Fruit fly (Drosophila melanogaster) whole organism, embryonic: Measurements from ENCODE around the gene dlg1.

Experiments used
- Aef1 ChIP-seq: fragments of 200-800 bp; sonication (Bioruptor generic); IDR thresholded peaks from 3 replicates; pipeline ENCODE4 v1.3.6; 2022; ENCODE audit warnings: missing biosample characterization, missing genetic modification characterization
- CG10654 ChIP-seq: fragments of 200-800 bp; sonication (Bioruptor generic); optimal IDR thresholded peaks from 2 replicates; lab custom pipeline; 2016; ENCODE audit warnings: missing biosample characterization, missing genetic modification characterization
- CG11695 ChIP-seq: fragments of 200-800 bp; sonication (Bioruptor generic); IDR thresholded peaks from 3 replicates; pipeline ENCODE4 v1.3.6; 2022; ENCODE audit warnings: missing biosample characterization, missing genetic modification characterization
- CG13775 ChIP-seq: fragments of 200-800 bp; sonication (Bioruptor generic); optimal IDR thresholded peaks from 3 replicates; lab custom pipeline; 2017; ENCODE audit warnings: missing biosample characterization, mild to moderate bottlenecking, missing genetic modification characterization
- CG14050 ChIP-seq: fragments of 200-800 bp; sonication (Bioruptor generic); IDR thresholded peaks from 3 replicates; pipeline ENCODE4 v1.3.6; 2022; ENCODE audit warnings: missing biosample characterization, missing genetic modification characterization
- CG15601 ChIP-seq: fragments of 200-800 bp; sonication (Bioruptor generic); optimal IDR thresholded peaks from 3 replicates; lab custom pipeline; 2019; ENCODE audit warnings: missing biosample characterization, mild to moderate bottlenecking, missing genetic modification characterization, moderate library complexity
- CG18262 ChIP-seq: fragments of 200-800 bp; optimal IDR thresholded peaks from 3 replicates; lab custom pipeline; 2019; ENCODE audit warnings: missing biosample characterization, mild to moderate bottlenecking, missing genetic modification characterization, moderate library complexity
- CG1832 ChIP-seq: fragments of 200-800 bp; sonication (Bioruptor generic); optimal IDR thresholded peaks from 2 replicates; lab custom pipeline; 2017; ENCODE audit warnings: missing biosample characterization, mild to moderate bottlenecking, missing genetic modification characterization, inconsistent platforms
- CG2129 ChIP-seq: fragments of 200-800 bp; sonication (Bioruptor generic); IDR thresholded peaks from 2 replicates; pipeline ENCODE4 v1.3.6; 2022; ENCODE audit warnings: missing biosample characterization, missing genetic modification characterization; ENCODE audit not compliant: partially characterized antibody
- CG2678 ChIP-seq: fragments of 200-800 bp; sonication (Bioruptor generic); optimal IDR thresholded peaks from 3 replicates; lab custom pipeline; 2019; ENCODE audit warnings: missing biosample characterization, mild to moderate bottlenecking, missing genetic modification characterization, moderate library complexity
- CG32532 ChIP-seq: fragments of 200-800 bp; sonication (Bioruptor generic); IDR thresholded peaks from 2 replicates; pipeline ENCODE4 v1.3.6; 2022; ENCODE audit warnings: missing biosample characterization, missing genetic modification characterization
- CG3281 ChIP-seq: fragments of 200-800 bp; sonication (Bioruptor generic); optimal IDR thresholded peaks from 3 replicates; lab custom pipeline; 2017; ENCODE audit warnings: missing biosample characterization, mild to moderate bottlenecking, missing genetic modification characterization
- CG3407 ChIP-seq: fragments of 200-800 bp; sonication (Bioruptor generic); optimal IDR thresholded peaks from 2 replicates; lab custom pipeline; 2018; ENCODE audit warnings: missing biosample characterization, mild to moderate bottlenecking, missing genetic modification characterization
- CG4617 ChIP-seq: fragments of 200-800 bp; sonication (Bioruptor generic); optimal IDR thresholded peaks from 3 replicates; lab custom pipeline; 2016; ENCODE audit warnings: missing biosample characterization, missing genetic modification characterization, borderline replicate concordance
- CG4854 ChIP-seq: fragments of 200-800 bp; sonication (Bioruptor generic); optimal IDR thresholded peaks from 2 replicates; lab custom pipeline; 2016; ENCODE audit warnings: missing biosample characterization, missing genetic modification characterization, inconsistent platforms
- CG6813 ChIP-seq: fragments of 200-800 bp; sonication (Bioruptor generic); optimal IDR thresholded peaks from 2 replicates; lab custom pipeline; 2017; ENCODE audit warnings: missing biosample characterization, missing genetic modification characterization, mild to moderate bottlenecking, moderate library complexity, missing genetic modification reagents
- CG7556 ChIP-seq: fragments of 200-800 bp; sonication (Bioruptor generic); optimal IDR thresholded peaks from 2 replicates; lab custom pipeline; 2017; ENCODE audit warnings: missing biosample characterization, mild to moderate bottlenecking, missing genetic modification characterization
- CG7928 ChIP-seq: fragments of 200-800 bp; sonication (Bioruptor generic); optimal IDR thresholded peaks from 2 replicates; lab custom pipeline; 2017; ENCODE audit warnings: missing biosample characterization, mild to moderate bottlenecking, missing genetic modification characterization
- CG8089 ChIP-seq: fragments of 200-800 bp; sonication (Bioruptor generic); optimal IDR thresholded peaks from 3 replicates; lab custom pipeline; 2016; ENCODE audit warnings: missing biosample characterization, missing genetic modification characterization
- CG8388 ChIP-seq: fragments of 200-800 bp; sonication (Bioruptor generic); optimal IDR thresholded peaks from 2 replicates; lab custom pipeline; 2019; ENCODE audit warnings: missing biosample characterization, mild to moderate bottlenecking, missing genetic modification characterization, moderate library complexity
- CG8765 ChIP-seq: fragments of 200-800 bp; sonication (Bioruptor generic); IDR thresholded peaks from 2 replicates; pipeline ENCODE4 v1.3.6; 2022; ENCODE audit warnings: missing biosample characterization, missing genetic modification characterization
- D ChIP-seq, 2 experiments: fragments of 200-800 bp in 1 of 2; fragments of >200 bp in 1 of 2; sonication (Bioruptor generic) in 1 of 2; optimal IDR thresholded peaks; 2 replicates in 1 of 2; 3 replicates in 1 of 2; lab custom pipeline; 2017; ENCODE audit warnings: mild to moderate bottlenecking in 1 of 2, missing biosample characterization in 1 of 2, missing genetic modification characterization in 1 of 2, missing genetic modification reagents in 1 of 2
- Dll ChIP-seq: fragments of 200-800 bp; sonication (Bioruptor generic); IDR thresholded peaks from 4 replicates; pipeline ENCODE4 v1.3.6; 2022; ENCODE audit warnings: missing biosample characterization, missing genetic modification characterization; ENCODE audit not compliant: partially characterized antibody
- Eip74EF ChIP-seq, 2 experiments: fragments of 200-800 bp in 1 of 2; fragments of >200 bp in 1 of 2; sonication (Bioruptor generic) in 1 of 2; optimal IDR thresholded peaks; 2 replicates each; lab custom pipeline; 2017 to 2019; ENCODE audit warnings: missing biosample characterization in 2 of 2, missing genetic modification characterization in 2 of 2, mild to moderate bottlenecking in 1 of 2, moderate library complexity in 1 of 2
- Hmr ChIP-seq: fragments of 200-800 bp; sonication (Bioruptor generic); optimal IDR thresholded peaks from 3 replicates; lab custom pipeline; 2017; ENCODE audit warnings: mild to moderate bottlenecking, missing biosample characterization, missing genetic modification reagents, missing genetic modification characterization
- Hmx ChIP-seq: fragments of 200-800 bp; sonication (Bioruptor generic); optimal IDR thresholded peaks from 2 replicates; lab custom pipeline; 2016; ENCODE audit warnings: missing biosample characterization, missing genetic modification characterization
- Kr ChIP-seq: fragments of 200-800 bp; sonication (Bioruptor generic); optimal IDR thresholded peaks from 2 replicates; lab custom pipeline; 2017; ENCODE audit warnings: missing biosample characterization, mild to moderate bottlenecking, missing genetic modification characterization
- Mad ChIP-seq: fragments of 200-800 bp; sonication (Bioruptor generic); optimal IDR thresholded peaks from 2 replicates; lab custom pipeline; 2016; ENCODE audit warnings: missing biosample characterization, missing genetic modification characterization
- Sin3A ChIP-seq: fragments of >200 bp; optimal IDR thresholded peaks from 2 replicates; lab custom pipeline; 2018
- ara ChIP-seq: fragments of 200-800 bp; sonication (Bioruptor generic); IDR thresholded peaks from 2 replicates; pipeline ENCODE4 v1.3.6; 2022; ENCODE audit warnings: missing biosample characterization, missing genetic modification characterization
- bowl ChIP-seq: fragments of 200-800 bp; sonication (Bioruptor generic); IDR thresholded peaks from 2 replicates; pipeline ENCODE4 v1.3.6; 2022; ENCODE audit warnings: missing biosample characterization, missing genetic modification characterization
- br ChIP-seq: fragments of >200 bp; optimal IDR thresholded peaks from 2 replicates; lab custom pipeline; 2017
- bsh ChIP-seq, 2 experiments: fragments of 200-800 bp; sonication (Bioruptor generic); optimal IDR thresholded peaks; 2 replicates each; lab custom pipeline; 2017 to 2018; ENCODE audit warnings: mild to moderate bottlenecking in 2 of 2, missing biosample characterization in 2 of 2, missing genetic modification characterization in 2 of 2, moderate library complexity in 1 of 2
- cg ChIP-seq: fragments of 200-800 bp; sonication (Bioruptor generic); optimal IDR thresholded peaks from 3 replicates; lab custom pipeline; 2019; ENCODE audit warnings: missing biosample characterization, mild to moderate bottlenecking, missing genetic modification characterization, moderate library complexity
- dan ChIP-seq: fragments of 200-800 bp; sonication (Bioruptor generic); IDR thresholded peaks from 2 replicates; pipeline ENCODE4 v1.3.6; 2022; ENCODE audit warnings: missing biosample characterization, missing genetic modification characterization
- dpn ChIP-seq, 2 experiments: fragments of 200-800 bp; sonication (Bioruptor generic); optimal IDR thresholded peaks; 3 replicates each; lab custom pipeline; 2016; ENCODE audit warnings: missing biosample characterization in 2 of 2, missing genetic modification characterization in 2 of 2
- emc ChIP-seq: fragments of 200-800 bp; sonication (Bioruptor generic); optimal IDR thresholded peaks from 2 replicates; lab custom pipeline; 2016; ENCODE audit warnings: missing biosample characterization, missing genetic modification characterization
- ftz-f1 ChIP-seq: fragments of 200-800 bp; sonication (Bioruptor generic); optimal IDR thresholded peaks from 2 replicates; lab custom pipeline; 2016; ENCODE audit warnings: missing biosample characterization, missing genetic modification characterization
- gt ChIP-seq: fragments of 200-800 bp; sonication (Bioruptor generic); IDR thresholded peaks from 2 replicates; pipeline ENCODE4 v1.3.6; 2022; ENCODE audit warnings: missing biosample characterization, missing genetic modification characterization
- lbe ChIP-seq: fragments of 200-800 bp; sonication (Bioruptor generic); optimal IDR thresholded peaks from 2 replicates; lab custom pipeline; 2016; ENCODE audit warnings: missing biosample characterization, mild to moderate bottlenecking, missing genetic modification characterization
- luna ChIP-seq: fragments of 200-800 bp; sonication (Bioruptor generic); optimal IDR thresholded peaks from 2 replicates; lab custom pipeline; 2016; ENCODE audit warnings: missing biosample characterization, missing genetic modification characterization
- nau ChIP-seq: fragments of 200-800 bp; sonication (Bioruptor generic); optimal IDR thresholded peaks from 3 replicates; lab custom pipeline; 2017; ENCODE audit warnings: missing biosample characterization, mild to moderate bottlenecking, missing genetic modification characterization, missing genetic modification reagents
- org-1 ChIP-seq: fragments of 200-800 bp; sonication (Bioruptor generic); optimal IDR thresholded peaks from 2 replicates; lab custom pipeline; 2017; ENCODE audit warnings: missing biosample characterization, missing genetic modification characterization
- p53 ChIP-seq: fragments of 200-800 bp; sonication (Bioruptor generic); optimal IDR thresholded peaks from 2 replicates; lab custom pipeline; 2016; ENCODE audit warnings: missing biosample characterization, missing genetic modification characterization
- scrt ChIP-seq: fragments of 200-800 bp; sonication (Bioruptor generic); optimal IDR thresholded peaks from 2 replicates; lab custom pipeline; 2018; ENCODE audit warnings: missing biosample characterization, mild to moderate bottlenecking, missing genetic modification characterization, moderate library complexity
- sqz ChIP-seq: fragments of 200-800 bp; sonication (Bioruptor generic); optimal IDR thresholded peaks from 3 replicates; lab custom pipeline; 2018; ENCODE audit warnings: missing biosample characterization, mild to moderate bottlenecking, missing genetic modification characterization
- toy ChIP-seq: fragments of 200-800 bp; sonication (Bioruptor generic); IDR thresholded peaks from 2 replicates; pipeline ENCODE4 v1.3.6; 2022; ENCODE audit warnings: missing biosample characterization, missing genetic modification characterization
- vfl ChIP-seq: fragments of 200-800 bp; sonication (Bioruptor generic); optimal IDR thresholded peaks from 2 replicates; lab custom pipeline; 2016; ENCODE audit warnings: missing biosample characterization, missing genetic modification characterization
- wek ChIP-seq: fragments of 200-800 bp; sonication (Bioruptor generic); optimal IDR thresholded peaks from 3 replicates; lab custom pipeline; 2018; ENCODE audit warnings: missing biosample characterization, mild to moderate bottlenecking, missing genetic modification characterization, moderate library complexity

The dlg1 gene

DNA sequence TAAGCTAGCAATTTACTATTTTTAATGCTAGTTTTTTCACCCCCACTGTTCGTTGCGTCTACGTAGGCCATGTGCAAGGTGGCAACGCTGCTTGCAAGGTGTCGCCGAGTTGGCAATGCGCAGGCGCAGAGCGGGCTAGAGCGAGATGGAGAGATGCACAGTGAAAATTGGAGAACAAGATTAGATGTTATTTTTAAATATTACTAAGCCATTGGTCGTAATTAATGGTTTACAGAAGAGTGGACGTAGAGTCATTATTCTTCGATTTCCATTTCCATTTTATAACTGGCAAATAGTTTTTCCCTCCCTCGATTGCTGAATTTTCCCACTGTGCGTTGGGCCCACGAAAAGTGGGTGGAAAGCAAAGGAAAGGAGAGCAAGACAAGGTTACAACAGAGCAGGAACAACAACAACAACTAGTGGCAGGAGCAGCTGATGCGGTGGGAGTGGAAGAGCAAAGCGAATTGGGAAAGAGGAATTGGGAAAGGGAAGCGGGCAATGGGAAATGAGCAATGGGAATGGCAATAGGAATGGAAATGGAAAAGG is 83.5 kb downstream of the dlg1 start (continued):
- TF ChIP-seq CG2678 (tag; lab: Kevin White, UChicago) (peak; percentile 83), bowl (peak; percentile 59; the same call in 1 of the 2 replicates), dpn (GFP tag; optimal IDR thresholded peaks at IDR 0.05; lab: Kevin White, UChicago) (peak; percentile 74 to 79), scrt (peak; percentile 66), cg (GFP tag; lab: Kevin White, UChicago) (no peak), Hmr (peak; percentile 84), CG10654 (GFP tag; lab: Kevin White, UChicago) (peak; percentile 59), CG2129 (GFP tag; lab: Robert Waterston, UW) (no peak), Kr (GFP tag; lab: Kevin White, UChicago) (no peak), p53 (GFP tag; lab: Kevin White, UChicago) (no peak), dan (GFP tag; lab: Robert Waterston, UW) (no peak), CG7556 (GFP tag; lab: Kevin White, UChicago) (peak; percentile 76), bsh (GFP tag; optimal IDR thresholded peaks at IDR 0.05; lab: Kevin White, UChicago) (peak; percentile 68 to 76), Dll (GFP tag; lab: Robert Waterston, UW) (0 out of 4 replicates have a peak, but pooled peaks have one; percentile 41), CG6813 (GFP tag; lab: Kevin White, UChicago) (peak; percentile 73), CG1832 (peak; percentile 58), Mad (GFP tag; lab: Kevin White, UChicago) (peak; percentile 65), Aef1 (GFP tag; lab: Robert Waterston, UW) (peak; percentile 77), br (no peak), CG18262 (peak; percentile 67), emc (GFP tag; lab: Kevin White, UChicago) (no peak), CG7928 (GFP tag; lab: Kevin White, UChicago) (no peak), org-1 (peak; percentile 78), Hmx (GFP tag; lab: Kevin White, UChicago) (no peak), CG8388 (peak; percentile 61), CG8089 (GFP tag; lab: Kevin White, UChicago) (peak; percentile 50), CG13775 (GFP tag; lab: Kevin White, UChicago) (peak; percentile 46), CG3281 (GFP tag; lab: Kevin White, UChicago) (peak; percentile 63), wek (GFP tag; lab: Kevin White, UChicago) (peak; percentile 61), CG3407 (peak; percentile 42), Sin3A (lab: Kevin White, UChicago) (no peak), sqz (GFP tag; lab: Kevin White, UChicago) (no peak), CG8765 (GFP tag; lab: Robert Waterston, UW) (peak; percentile 74), vfl (peak; percentile 57), luna (peak; percentile 19), toy (GFP tag; lab: Robert Waterston, UW) (0 out of 2 replicates have a peak, but pooled peaks have one; percentile 10), ara (GFP tag; lab: Robert Waterston, UW) (peak; percentile 87), CG4854 (GFP tag; lab: Kevin White, UChicago) (peak; percentile 56), lbe (no peak), CG4617 (GFP tag; lab: Kevin White, UChicago) (peak; percentile 29), gt (GFP tag; lab: Robert Waterston, UW) (0 out of 2 replicates have a peak, but pooled peaks have one; percentile 25), Eip74EF (GFP tag; optimal IDR thresholded peaks at IDR 0.05; lab: Kevin White, UChicago) (peak in 1 of 2 experiments; percentile 39), CG11695 (GFP tag; lab: Robert Waterston, UW) (peak; percentile 82), nau (peak; percentile 55), ftz-f1 (peak; percentile 24), CG14050 (GFP tag; lab: Robert Waterston, UW) (peak; percentile 82), CG15601 (tag; lab: Kevin White, UChicago) (peak; percentile 76), CG32532 (GFP tag; lab: Robert Waterston, UW) (peak; percentile 81), D (optimal IDR thresholded peaks at IDR 0.05; lab: Kevin White, UChicago) (no peak), D (GFP tag; optimal IDR thresholded peaks at IDR 0.05; lab: Kevin White, UChicago) (peak; percentile 61)
